Fruit fly (Drosophila melanogaster) whole organism, larva: ENCODE data around the gene Roc1b.

Experiments used
- noc ChIP-seq: fragments of 200-800 bp; sonication (Bioruptor generic); optimal IDR thresholded peaks from 3 replicates; lab custom pipeline; 2019; ENCODE audit warnings: missing biosample characterization, mild to moderate bottlenecking, missing genetic modification characterization, moderate library complexity

Roc1b gene

DNA sequence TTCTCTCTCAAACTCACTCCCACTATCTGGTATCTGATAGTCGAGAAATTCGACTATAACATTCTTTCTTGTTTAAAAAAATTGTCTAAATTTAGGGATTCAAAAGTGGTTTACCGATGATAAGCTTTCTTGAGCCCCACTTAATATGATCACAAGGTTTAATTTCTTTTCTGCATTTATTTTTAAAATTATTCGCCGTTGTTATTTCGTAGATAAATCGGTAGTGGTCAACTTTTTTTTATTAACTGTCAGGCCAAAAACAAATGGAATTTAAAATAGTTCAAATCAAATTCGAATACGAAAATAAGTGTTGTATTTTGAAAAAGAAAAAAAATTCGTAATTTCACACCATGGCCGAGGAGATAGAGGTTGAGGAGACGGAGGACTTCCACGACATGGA lies at the start of gene Roc1b:
TSS of gene Roc1b (plus strand) at position 301 of the 400 bp plus-strand sequence.
- TF ChIP-seq noc (tag; lab: Kevin White, UChicago) = no peak

DNA sequence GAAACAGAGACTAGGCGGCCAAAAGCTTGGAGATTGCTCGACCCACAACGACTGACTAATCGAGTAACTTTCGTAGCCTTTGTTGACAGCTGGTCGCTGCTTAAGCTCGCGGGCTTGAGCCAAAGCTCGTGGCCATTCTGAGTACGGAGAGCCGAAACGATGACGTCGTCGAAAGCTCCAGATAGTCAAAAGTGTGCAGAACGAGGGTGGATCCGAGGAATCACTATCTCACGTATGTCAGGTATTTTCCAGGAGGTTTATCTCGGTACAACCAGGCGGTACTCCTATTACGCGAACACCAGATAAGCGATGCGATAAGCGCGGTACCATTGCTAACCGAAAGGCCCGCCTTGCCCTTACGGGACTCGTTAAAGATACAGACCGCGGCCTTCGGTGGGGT lies 46.2 kb upstream of the Roc1b start:
- no peak for TF ChIP-seq noc (tag; lab: Kevin White, UChicago)

DNA sequence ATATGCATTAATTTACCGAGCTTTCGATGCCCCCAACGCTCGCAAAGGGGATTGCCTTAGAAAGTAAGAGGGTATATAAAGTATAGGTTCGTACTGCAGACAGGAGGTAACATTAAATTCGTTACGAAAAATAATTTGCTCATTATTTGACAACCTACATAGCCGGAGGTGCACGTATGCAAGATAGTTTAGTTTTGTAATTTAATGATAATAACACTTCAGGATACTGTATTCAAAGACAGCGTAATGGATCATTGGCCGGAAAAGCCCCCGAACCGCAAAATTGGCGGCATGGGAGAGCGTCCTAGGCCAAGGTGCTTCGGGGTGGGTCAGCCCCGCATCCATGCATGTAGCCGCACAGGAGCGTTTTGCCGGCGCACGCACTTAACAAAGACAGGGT lies 45.5 kb upstream of the Roc1b start:
- no peak for TF ChIP-seq noc (tag; lab: Kevin White, UChicago)

DNA sequence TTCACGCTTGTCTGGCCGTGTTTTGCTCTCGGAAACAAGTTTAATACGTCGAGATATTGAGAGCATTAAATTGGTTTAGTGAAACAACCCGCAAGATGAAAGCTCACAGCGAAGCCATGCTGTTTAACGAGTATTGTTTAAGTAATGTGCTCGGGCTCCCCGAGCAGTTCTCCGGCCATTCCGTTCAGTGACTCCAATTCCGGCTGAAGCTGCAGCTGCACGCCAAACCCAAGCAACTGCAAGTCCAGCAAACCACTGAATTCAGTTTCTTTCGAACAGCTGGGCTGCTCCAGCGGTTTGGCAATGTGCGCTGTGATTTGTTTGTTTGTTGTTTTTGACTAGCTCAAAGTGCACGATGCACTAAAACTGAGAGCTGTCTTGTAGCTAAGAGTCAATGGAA lies 42.6 kb upstream of the Roc1b start:
- TF ChIP-seq noc (tag; lab: Kevin White, UChicago) = no peak

DNA sequence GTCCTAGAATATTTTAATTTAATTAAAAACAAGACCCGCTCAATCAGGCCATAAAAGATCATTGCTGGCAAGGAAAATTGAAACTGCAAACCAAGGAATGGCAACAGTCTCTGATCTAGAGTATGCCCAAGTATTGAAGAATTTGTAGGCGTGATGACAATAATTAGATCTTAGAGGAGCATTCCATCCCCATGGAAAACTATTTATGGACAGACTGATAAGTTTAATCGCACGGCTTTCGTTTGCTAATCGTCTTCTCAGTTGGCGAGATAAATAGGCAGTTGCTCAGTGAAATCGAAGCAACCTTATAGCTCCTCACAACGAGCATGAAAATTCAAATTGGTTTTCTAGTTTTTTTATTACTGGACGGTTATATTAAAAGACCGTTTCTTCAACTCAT lies 41.0 kb upstream of the Roc1b start, which contains the start of gene ddbt:
TSS of gene ddbt (plus strand) at position 301 of the 400 bp plus-strand sequence.
- no peak for TF ChIP-seq noc (tag; lab: Kevin White, UChicago)

DNA sequence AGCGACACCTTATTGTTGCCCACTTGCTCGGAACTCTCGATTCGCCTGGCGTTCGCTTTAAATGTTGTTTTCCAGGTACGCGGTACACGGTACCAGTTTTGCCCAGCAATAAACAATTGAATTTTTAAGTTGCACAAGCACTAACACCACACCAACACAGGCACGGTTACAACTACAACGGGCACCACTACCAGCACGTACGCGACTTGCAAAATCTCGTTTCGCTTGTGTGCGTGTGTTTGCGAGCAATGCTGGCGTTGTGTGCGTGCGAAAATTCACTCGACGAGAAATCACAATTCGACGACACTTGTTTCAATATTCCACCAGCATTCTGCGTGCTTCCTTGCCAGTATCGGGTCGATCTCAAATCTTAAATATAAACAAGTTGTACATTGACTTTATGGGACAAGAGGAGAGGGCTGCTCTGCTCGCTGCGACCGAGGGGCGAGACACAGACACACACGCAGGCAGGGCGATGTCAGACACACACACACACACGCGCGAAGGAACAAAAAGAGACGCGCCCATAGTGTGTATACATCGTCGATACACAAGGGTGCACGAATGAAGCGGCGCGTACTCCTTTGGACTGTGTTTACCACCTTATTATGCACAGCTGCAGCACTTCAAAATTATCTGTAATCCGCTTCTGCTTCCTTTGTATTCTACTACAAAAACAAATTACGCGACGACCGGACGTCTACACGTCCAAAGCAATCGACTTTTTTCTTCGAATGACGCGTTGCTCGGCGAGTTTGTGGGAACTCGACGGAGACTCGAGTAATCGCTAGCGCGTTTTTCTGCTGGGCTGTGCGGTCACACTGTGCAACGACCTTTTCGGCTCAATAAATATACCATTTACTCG lies 38.4 kb upstream of the Roc1b start, which contains the start of gene fwd:
TSS of gene fwd (minus strand) at position 740 of the 865 bp plus-strand sequence.
- peak; percentile 36 for TF ChIP-seq noc (tag; lab: Kevin White, UChicago)

DNA sequence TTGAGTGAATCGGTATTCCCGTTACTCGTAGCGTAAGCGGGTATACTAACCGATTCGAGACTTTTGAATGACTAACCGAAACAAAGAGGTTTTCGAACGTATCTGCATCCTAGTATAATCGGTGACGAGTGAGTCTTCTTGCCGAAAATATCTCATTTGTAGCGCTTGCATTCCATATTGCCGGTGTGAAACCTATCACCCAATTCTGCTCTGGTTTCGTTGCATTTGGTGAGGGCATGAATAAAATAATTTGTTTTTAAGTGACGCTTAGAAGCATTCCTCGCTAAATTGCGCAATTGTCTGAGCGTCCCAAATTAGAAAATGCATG lies 37.8 kb upstream of the Roc1b start:
- no peak for TF ChIP-seq noc (tag; lab: Kevin White, UChicago)

DNA sequence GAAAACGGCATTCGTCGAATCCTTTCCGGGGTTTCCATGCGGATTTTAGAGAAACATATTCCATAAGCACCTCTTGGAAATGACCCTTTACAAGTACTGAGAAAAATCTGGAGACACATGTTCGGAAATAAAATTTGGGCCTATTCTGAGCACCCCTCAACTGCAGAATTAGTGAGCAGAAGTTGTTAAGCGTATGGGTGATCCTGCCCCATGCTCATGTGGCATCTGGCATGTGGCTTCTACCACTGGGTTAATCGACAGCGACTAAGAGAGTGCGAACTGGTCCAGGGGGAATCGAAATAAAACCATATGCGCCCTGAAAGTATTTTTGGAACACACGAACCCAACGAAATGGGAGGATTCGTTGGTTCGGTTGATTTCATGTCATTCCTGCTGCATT lies 37.0 kb upstream of the Roc1b start:
- no peak for TF ChIP-seq noc (tag; lab: Kevin White, UChicago)

DNA sequence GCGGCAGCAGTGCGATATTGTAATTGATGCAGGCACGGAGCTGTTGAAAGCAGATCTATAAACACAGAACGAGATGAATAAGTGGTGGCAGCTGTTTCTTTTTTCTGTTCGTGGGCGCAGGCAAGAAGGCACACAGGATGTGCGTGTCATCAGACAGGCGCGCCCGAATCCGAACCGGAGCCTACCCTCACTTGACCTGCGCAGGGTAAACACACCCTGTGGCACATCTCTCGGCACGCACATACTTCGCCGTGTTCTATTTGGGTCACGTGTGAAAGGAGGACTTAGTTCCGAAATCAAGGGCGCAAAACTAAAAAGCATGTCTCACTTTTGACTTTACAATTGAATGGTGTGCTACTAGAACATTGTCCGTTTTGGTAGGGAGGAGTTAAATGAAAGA lies 36.3 kb upstream of the Roc1b start:
- no peak for TF ChIP-seq noc (tag; lab: Kevin White, UChicago)

DNA sequence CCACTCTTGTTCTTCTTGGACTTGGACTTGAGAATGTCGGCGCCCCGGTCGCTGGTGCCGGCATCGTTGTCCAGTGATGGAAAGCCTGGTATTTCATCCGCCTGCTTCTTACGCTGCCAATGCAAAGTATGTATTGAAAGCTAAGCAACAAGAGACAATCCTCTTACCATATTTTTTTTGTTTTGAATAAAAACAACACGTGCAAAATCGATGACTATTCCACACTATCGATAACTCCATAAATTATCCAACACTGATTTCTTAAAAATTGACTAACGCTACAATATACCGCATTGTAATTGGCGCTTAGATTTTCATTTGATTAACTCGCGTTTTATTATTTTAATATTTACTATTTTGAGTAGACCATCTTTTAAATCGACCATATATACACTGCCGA lies 33.3 kb upstream of the Roc1b start, which contains the start of gene CG32344:
TSS of gene CG32344 (minus strand) at position 235 of the 400 bp plus-strand sequence.
- no peak for TF ChIP-seq noc (tag; lab: Kevin White, UChicago)

DNA sequence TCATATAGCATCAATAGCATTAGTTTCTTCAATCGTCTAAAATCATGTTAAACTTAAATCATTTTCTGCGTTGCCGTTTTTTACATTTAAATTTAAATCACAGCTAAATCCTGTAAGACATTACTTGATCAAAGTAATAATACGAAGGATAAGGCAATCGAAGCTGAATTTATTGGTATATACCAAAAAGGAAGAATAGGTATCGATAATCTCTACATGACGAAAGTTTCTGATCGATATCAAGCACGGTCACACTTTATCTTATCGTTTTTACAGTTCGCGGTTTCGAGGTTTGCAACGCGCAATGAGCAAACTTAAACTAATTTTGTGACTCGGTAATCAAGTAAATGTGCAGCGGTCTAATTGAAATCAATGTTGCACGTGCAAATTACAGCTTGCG lies 29.9 kb upstream of the Roc1b start, which contains the start of the genes Atac3 and Ptpmeg:
TSS of gene Atac3 (minus strand) at position 160 of the 400 bp plus-strand sequence.
TSS of gene Ptpmeg (plus strand) at position 265 of the 400 bp plus-strand sequence.
- no peak for TF ChIP-seq noc (tag; lab: Kevin White, UChicago)

DNA sequence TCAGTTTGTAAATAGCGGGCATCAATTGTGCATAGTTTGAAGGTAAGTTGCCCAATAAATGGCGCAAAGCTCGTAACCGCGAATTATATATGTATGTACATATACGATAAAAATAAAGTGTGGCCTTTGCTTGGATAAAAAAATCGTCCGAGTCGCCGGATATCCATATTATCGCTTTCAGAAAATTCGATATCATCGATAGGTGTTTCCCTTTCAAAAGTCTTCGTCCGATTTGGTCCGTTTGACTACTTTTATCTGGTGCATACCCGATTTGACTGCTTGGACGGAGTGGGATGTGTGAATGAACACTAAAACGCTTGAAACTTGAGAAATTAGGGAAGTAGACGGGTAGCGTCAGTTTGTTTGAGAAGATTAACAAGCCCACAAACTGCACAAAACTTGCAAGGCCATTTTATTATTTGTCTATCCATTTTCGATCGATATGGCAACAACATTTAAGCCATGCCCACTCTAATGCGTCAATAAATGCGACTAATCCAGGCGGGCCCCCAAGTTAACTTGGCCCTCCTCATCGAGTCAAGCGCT lies 28.6 kb upstream of the Roc1b start:
- no peak for TF ChIP-seq noc (tag; lab: Kevin White, UChicago)

DNA sequence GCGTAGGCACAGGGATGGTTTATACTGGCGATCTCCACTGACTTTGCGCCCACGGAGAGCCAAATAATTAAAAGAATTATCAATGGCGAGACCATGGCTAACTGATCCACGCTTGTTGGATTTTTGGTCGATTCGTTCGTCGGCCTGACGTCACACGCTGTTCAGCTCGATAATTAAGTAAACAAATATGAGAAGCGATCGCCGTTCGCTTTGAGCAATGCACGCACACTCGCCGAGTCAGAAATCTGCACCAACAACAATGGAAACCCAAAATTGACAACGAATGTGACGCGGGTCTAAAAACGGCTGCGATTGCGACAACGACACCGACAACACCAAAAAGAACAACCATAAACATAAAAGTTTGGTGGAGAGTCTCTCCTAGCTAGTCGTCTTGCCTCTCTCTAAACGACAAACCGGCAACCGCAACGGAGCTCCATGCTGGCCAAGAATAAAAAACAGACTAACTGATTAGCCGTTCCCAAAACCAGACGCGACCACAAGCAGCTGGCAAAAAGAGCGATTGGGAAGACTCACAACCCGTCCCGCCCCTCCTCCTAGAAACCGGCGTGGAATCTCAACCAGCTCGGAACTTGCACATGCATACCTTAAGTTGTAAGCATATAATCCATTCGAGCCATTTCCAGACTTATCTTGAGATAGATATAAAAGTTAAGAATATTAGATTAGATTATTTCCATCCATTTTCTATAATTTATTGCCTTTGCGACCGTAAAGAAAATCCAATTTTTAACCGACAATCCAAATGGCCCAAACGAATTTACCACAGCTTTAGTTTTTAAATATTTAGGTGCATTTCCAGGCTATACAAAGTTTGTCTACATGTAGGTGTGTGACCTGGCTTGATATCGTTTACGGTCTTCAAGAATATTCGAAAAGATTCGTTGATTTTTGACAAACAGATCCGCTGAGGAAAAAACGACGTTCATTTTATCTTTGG lies 25.7 kb upstream of the Roc1b start, which contains the start of gene mthl9:
TSS of gene mthl9 (minus strand) at position 468 of the 961 bp plus-strand sequence.
- TF ChIP-seq noc (tag; lab: Kevin White, UChicago) = peak; percentile 43

DNA sequence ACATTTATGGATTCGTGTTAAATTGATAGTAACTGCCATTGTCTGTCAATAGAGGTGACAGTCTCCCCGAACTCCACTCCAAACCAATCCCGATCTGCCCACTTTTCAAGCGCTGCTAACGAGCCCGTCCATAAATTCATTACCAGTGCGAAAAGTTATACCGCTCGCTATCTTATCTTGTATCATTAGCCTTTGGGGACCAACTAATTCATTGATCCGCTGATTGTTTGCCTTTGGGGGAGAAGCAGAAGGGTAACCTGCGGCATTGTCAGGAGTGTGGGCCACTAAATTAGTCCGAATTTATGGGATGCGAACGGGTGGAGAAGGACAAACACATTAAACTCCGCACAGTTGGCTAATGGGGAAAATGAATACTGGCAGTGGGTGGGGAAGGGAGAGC lies 20.6 kb upstream of the Roc1b start:
- peak; percentile 39 for TF ChIP-seq noc (tag; lab: Kevin White, UChicago)

DNA sequence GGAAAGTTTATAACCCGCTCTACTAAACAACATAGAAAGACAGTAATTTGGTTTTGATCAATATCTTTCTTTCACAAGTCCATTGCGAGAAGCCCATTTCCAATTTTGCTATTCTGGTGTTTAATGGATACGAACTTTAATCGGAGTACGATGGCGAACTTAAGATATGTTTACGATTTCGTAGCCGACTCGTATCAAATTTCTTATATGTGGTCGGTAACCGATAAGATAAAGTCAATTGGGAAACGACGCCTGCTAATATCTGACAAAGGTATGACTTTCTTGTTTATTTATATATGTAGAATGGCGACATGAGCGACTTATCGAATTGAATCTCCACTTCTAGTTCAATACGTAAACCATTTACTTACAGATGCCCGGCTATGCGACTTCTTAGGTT lies 19.7 kb upstream of the Roc1b start:
- no peak for TF ChIP-seq noc (tag; lab: Kevin White, UChicago)
